Worm (Caenorhabditis elegans): ENCODE measurements around the gene alh-5.

- TF ChIP-seq W03F9.2 (tag; optimal IDR thresholded peaks at IDR 0.05): no peak
- TF ChIP-seq him-1 (tag; optimal IDR thresholded peaks at IDR 0.05): no peak
- TF ChIP-seq dao-5 (tag; optimal IDR thresholded peaks at IDR 0.05): no peak
These were observed 6.8 kb downstream of the alh-5 start, which contains the start of gene tnt-4 for ce11 chrV:1992515-1992968.
